Worm (Caenorhabditis elegans) whole organism, young adult: ENCODE data around the gene bre-5.

Experiments used
- C06A6.2 ChIP-seq: fragments of 200-800 bp; sonication (Bioruptor generic); conservative IDR thresholded peaks from 2 replicates; pipeline ENCODE4 v1.3.6; 2022; ENCODE audit warnings: missing genetic modification characterization, missing compliant biosample characterization
- ama-1 ChIP-seq, 3 experiments: fragments of 150-350 bp in 1 of 3; sonication (generic microtip) in 2 of 3; optimal IDR thresholded peaks; 2 replicates each; lab custom pipeline; 2014 to 2018; ENCODE audit warnings: missing biosample characterization in 2 of 3, missing genetic modification characterization in 2 of 3, missing genetic modification reagents in 2 of 3
- him-1 ChIP-seq: sonication (generic microtip); optimal IDR thresholded peaks from 2 replicates; lab custom pipeline; 2016; ENCODE audit warnings: missing genotype, missing genetic modification reagents, missing genetic modification characterization, missing compliant biosample characterization
- sdz-38 ChIP-seq: sonication (generic microtip); optimal IDR thresholded peaks from 2 replicates; lab custom pipeline; 2016; ENCODE audit warnings: missing genotype, missing genetic modification characterization, missing compliant biosample characterization
- somi-1 ChIP-seq: fragments of 200-800 bp; sonication (Bioruptor generic); optimal IDR thresholded peaks from 2 replicates; lab custom pipeline; 2018; ENCODE audit warnings: mild to moderate bottlenecking, missing genetic modification characterization, missing compliant biosample characterization
- zfh-2 ChIP-seq: fragments of 200-800 bp; sonication (Bioruptor generic); conservative IDR thresholded peaks from 2 replicates; pipeline ENCODE4 v1.3.6; 2022; ENCODE audit warnings: missing genetic modification reagents, missing genetic modification characterization, missing compliant biosample characterization
- ztf-18 ChIP-seq: sonication (generic microtip); optimal IDR thresholded peaks from 2 replicates; lab custom pipeline; 2016; ENCODE audit warnings: missing genotype, mild to moderate bottlenecking, missing genetic modification characterization, missing compliant biosample characterization

ce11 chrIV:12093819-12094218, 42.8 kb upstream of the bre-5 start, which contains the start of gene F11A10.5:
- no peak for TF ChIP-seq ama-1 (optimal IDR thresholded peaks at IDR 0.05; lab: Kevin White, UChicago)
- TF ChIP-seq ama-1 (GFP tag; optimal IDR thresholded peaks at IDR 0.05; lab: Kevin White, UChicago), result no peak
- TF ChIP-seq him-1, result no peak
- no peak for TF ChIP-seq somi-1 (GFP tag; lab: Kevin White, UChicago)
- no peak for TF ChIP-seq sdz-38
- TF ChIP-seq ztf-18 (tag; lab: Kevin White, UChicago), result no peak
- no peak for TF ChIP-seq C06A6.2 (GFP tag; lab: Robert Waterston, UW)
- no peak for TF ChIP-seq zfh-2 (GFP tag; lab: Robert Waterston, UW)
